Worm (Caenorhabditis elegans) whole organism, mixed stage, embryonic: ENCODE data around the gene Y48B6A.13.

ENCODE experiments used
- M03D4.4 ChIP-seq: sonication (generic microtip); optimal IDR thresholded peaks from 2 replicates; lab custom pipeline; 2017; ENCODE audit warnings: mild to moderate bottlenecking, missing genetic modification characterization, missing compliant biosample characterization
- elt-1 ChIP-seq: sonication (generic microtip); optimal IDR thresholded peaks from 2 replicates; lab custom pipeline; 2017; ENCODE audit warnings: missing genetic modification characterization, mild to moderate bottlenecking, missing compliant biosample characterization, antibody characterized with exemption, moderate library complexity, borderline replicate concordance; ENCODE audit not compliant: insufficient read depth
- lin-13 ChIP-seq: fragments of 150-350 bp; optimal IDR thresholded peaks from 2 replicates; lab custom pipeline; 2014; ENCODE audit warnings: missing biosample characterization, missing genetic modification characterization
- mls-2 ChIP-seq: sonication (generic microtip); optimal IDR thresholded peaks from 2 replicates; lab custom pipeline; 2016; ENCODE audit warnings: mild to moderate bottlenecking, missing genetic modification characterization, moderate library complexity, missing compliant biosample characterization
- nhr-12 ChIP-seq: fragments of 150-350 bp; optimal IDR thresholded peaks from 2 replicates; lab custom pipeline; 2014; ENCODE audit warnings: missing biosample characterization, missing genetic modification characterization
- nhr-237 ChIP-seq: fragments of 150-350 bp; optimal IDR thresholded peaks from 2 replicates; lab custom pipeline; 2014; ENCODE audit warnings: missing biosample characterization, missing genetic modification characterization
- unc-39 ChIP-seq: fragments of 150-350 bp; optimal IDR thresholded peaks from 2 replicates; lab custom pipeline; 2014; ENCODE audit warnings: missing biosample characterization, missing genetic modification characterization
- ztf-11 ChIP-seq: fragments of 150-350 bp; optimal IDR thresholded peaks from 2 replicates; lab custom pipeline; 2014; ENCODE audit warnings: missing biosample characterization, missing genetic modification characterization

DNA sequence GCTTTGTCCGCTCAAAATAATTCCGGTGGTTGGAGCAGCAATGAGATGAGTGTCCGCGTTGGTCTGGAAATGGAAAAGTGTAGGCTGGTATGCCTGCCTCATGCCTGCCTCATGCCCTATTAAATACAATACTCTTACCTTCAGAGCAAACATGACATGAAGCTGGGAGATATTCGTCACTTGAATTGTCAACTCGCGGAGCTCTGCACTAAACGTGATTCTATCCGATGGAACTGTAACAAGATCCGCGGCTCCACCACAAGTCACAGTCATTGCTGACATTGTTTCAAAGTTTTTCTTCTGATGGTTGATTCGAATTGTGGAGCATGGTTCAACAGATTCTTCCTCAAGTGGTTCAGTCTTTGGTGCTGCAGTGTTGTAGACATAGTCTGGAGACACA, 52.9 kb downstream of the Y48B6A.13 start:
- no peak for TF ChIP-seq M03D4.4 (tag; lab: Kevin White, UChicago)
- no peak for TF ChIP-seq nhr-12
- no peak for TF ChIP-seq lin-13
- no peak for TF ChIP-seq unc-39
- TF ChIP-seq elt-1 (tag; lab: Kevin White, UChicago) = no peak
- no peak for TF ChIP-seq mls-2
- no peak for TF ChIP-seq nhr-237
- no peak for TF ChIP-seq ztf-11 (tag; lab: Kevin White, UChicago)
